Worm (Caenorhabditis elegans) whole organism, L2 larva: ENCODE results near the gene gar-2.

Experiments
- elt-3 ChIP-seq: sonication (generic microtip); optimal IDR thresholded peaks from 2 replicates; lab custom pipeline; 2017; ENCODE audit warnings: missing biosample characterization, missing genetic modification characterization
- mdl-1 ChIP-seq, 2 experiments: fragments of 150-350 bp in 1 of 2; sonication (generic microtip) in 1 of 2; optimal IDR thresholded peaks; 2 replicates each; lab custom pipeline; 2017; ENCODE audit warnings: missing biosample characterization in 2 of 2, missing genetic modification characterization in 2 of 2
- nhr-25 ChIP-seq: fragments of 150-350 bp; sonication (generic microtip); optimal IDR thresholded peaks from 3 replicates; lab custom pipeline; 2014; ENCODE audit warnings: missing biosample characterization, missing genetic modification characterization

DNA sequence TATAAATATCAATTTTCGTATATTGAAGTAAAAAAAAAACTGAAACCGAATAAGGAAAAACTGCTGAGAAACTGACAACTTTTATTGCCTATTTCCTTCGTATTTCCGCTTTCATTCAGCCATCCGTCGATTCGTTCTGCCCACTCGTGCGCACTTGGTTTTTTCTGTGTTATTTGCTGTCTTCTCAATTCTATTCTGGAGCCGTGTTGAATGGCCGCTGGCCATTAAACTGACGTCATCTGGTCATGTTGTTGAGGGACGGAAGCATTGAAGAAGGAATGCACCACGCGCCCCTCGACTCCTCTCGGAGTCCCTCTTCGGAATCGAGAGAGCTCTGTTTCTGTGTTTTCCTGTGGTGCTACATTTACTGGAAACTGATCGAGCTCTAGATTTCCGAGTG is 39.4 kb downstream of the gar-2 start:
- peak in 1 of 2 experiments; percentile 75 for TF ChIP-seq mdl-1 (tag; optimal IDR thresholded peaks at IDR 0.05; lab: Kevin White, UChicago)
- TF ChIP-seq elt-3 (tag; lab: Kevin White, UChicago) = no peak
- no peak for TF ChIP-seq nhr-25 (tag; lab: Kevin White, UChicago)
